Worm (Caenorhabditis elegans) whole organism, L1 larva: Measurements from ENCODE around the gene lips-9.

ENCODE experiments used
- C16A3.4 ChIP-seq: fragments of 150-350 bp; optimal IDR thresholded peaks from 2 replicates; lab custom pipeline; 2014; ENCODE audit warnings: missing biosample characterization, missing genetic modification characterization
- C34B4.2 ChIP-seq: sonication (generic microtip); optimal IDR thresholded peaks from 2 replicates; lab custom pipeline; 2017; ENCODE audit warnings: mild to moderate bottlenecking, missing genetic modification characterization, missing compliant biosample characterization
- F16B12.6 ChIP-seq: fragments of 150-350 bp; optimal IDR thresholded peaks from 2 replicates; lab custom pipeline; 2014; ENCODE audit warnings: missing biosample characterization, missing genetic modification characterization
- Y116A8C.19 ChIP-seq: sonication (generic microtip); optimal IDR thresholded peaks from 2 replicates; lab custom pipeline; 2016; ENCODE audit warnings: missing compliant biosample characterization, missing genetic modification characterization, borderline replicate concordance
- blmp-1 ChIP-seq: fragments of 150-350 bp; optimal IDR thresholded peaks from 2 replicates; lab custom pipeline; 2014; ENCODE audit warnings: missing biosample characterization, missing genetic modification characterization
- ceh-8 ChIP-seq: fragments of 200-800 bp; sonication (Bioruptor generic); optimal IDR thresholded peaks from 2 replicates; lab custom pipeline; 2018; ENCODE audit warnings: mild to moderate bottlenecking, missing genetic modification characterization, moderate library complexity, missing compliant biosample characterization
- ces-1 ChIP-seq: fragments of 150-350 bp; optimal IDR thresholded peaks from 2 replicates; lab custom pipeline; 2014; ENCODE audit warnings: missing biosample characterization, missing genetic modification reagents, missing genetic modification characterization
- efl-1 ChIP-seq, 4 experiments: fragments of 150-350 bp; optimal IDR thresholded peaks in 3 of 4; peaks in 1 of 4; 1 replicate in 1 of 4; 2 replicates in 3 of 4; lab custom pipeline; 2014; ENCODE audit warnings: missing biosample characterization in 2 of 4, missing genetic modification characterization in 2 of 4, missing genetic modification reagents in 2 of 4
- efl-3 ChIP-seq: fragments of 200-800 bp; sonication (Bioruptor generic); optimal IDR thresholded peaks from 2 replicates; lab custom pipeline; 2018; ENCODE audit warnings: mild to moderate bottlenecking, missing genetic modification characterization, missing compliant biosample characterization
- egl-27 ChIP-seq, 2 experiments: fragments of 150-350 bp in 1 of 2; sonication (generic microtip); optimal IDR thresholded peaks; 3 replicates each; lab custom pipeline; 2017 to 2018; ENCODE audit warnings: missing biosample characterization in 2 of 2, missing genetic modification characterization in 2 of 2, missing genetic modification reagents in 2 of 2
- elt-2 ChIP-seq: sonication (generic microtip); optimal IDR thresholded peaks from 2 replicates; lab custom pipeline; 2016; ENCODE audit warnings: missing genetic modification characterization, mild to moderate bottlenecking, inconsistent platforms, missing compliant biosample characterization, missing genetic modification reagents
- elt-3 ChIP-seq, 6 experiments: fragments of 150-350 bp in 1 of 6; sonication (generic microtip); optimal IDR thresholded peaks; 2 replicates each; lab custom pipeline; 2017 to 2018; ENCODE audit warnings: missing biosample characterization in 6 of 6, missing genetic modification characterization in 6 of 6, inconsistent platforms in 1 of 6
- fkh-10 ChIP-seq: sonication (generic microtip); optimal IDR thresholded peaks from 2 replicates; lab custom pipeline; 2017; ENCODE audit warnings: missing biosample characterization, missing genetic modification reagents, missing genetic modification characterization
- fos-1 ChIP-seq: fragments of 150-350 bp; optimal IDR thresholded peaks from 2 replicates; lab custom pipeline; 2014; ENCODE audit warnings: missing biosample characterization, missing genetic modification characterization
- hlh-17 ChIP-seq: fragments of 200-800 bp; sonication (Bioruptor generic); optimal IDR thresholded peaks from 2 replicates; lab custom pipeline; 2018; ENCODE audit warnings: missing genetic modification characterization, mild to moderate bottlenecking, missing compliant biosample characterization, moderate library complexity, borderline replicate concordance
- lin-13 ChIP-seq: fragments of 150-350 bp; optimal IDR thresholded peaks from 2 replicates; lab custom pipeline; 2014; ENCODE audit warnings: missing biosample characterization, missing genetic modification reagents, missing genetic modification characterization
- lin-14 ChIP-seq: fragments of 200-800 bp; sonication (Bioruptor generic); optimal IDR thresholded peaks from 2 replicates; lab custom pipeline; 2018; ENCODE audit warnings: mild to moderate bottlenecking, missing genetic modification characterization, moderate library complexity, missing compliant biosample characterization
- lin-15B ChIP-seq: fragments of 150-350 bp; sonication (generic microtip); optimal IDR thresholded peaks from 3 replicates; lab custom pipeline; 2014; ENCODE audit warnings: missing biosample characterization, missing genetic modification characterization
- mab-9 ChIP-seq: fragments of 200-800 bp; sonication (Bioruptor generic); IDR thresholded peaks from 2 replicates; pipeline ENCODE4 v1.3.6; 2022; ENCODE audit warnings: missing genetic modification reagents, missing genetic modification characterization, missing compliant biosample characterization
- mdl-1 ChIP-seq, 2 experiments: fragments of 150-350 bp; optimal IDR thresholded peaks; 2 replicates each; lab custom pipeline; 2014 to 2017; ENCODE audit warnings: missing biosample characterization in 2 of 2, missing genetic modification characterization in 2 of 2, inconsistent platforms in 1 of 2
- mef-2 ChIP-seq: fragments of 150-350 bp; optimal IDR thresholded peaks from 2 replicates; lab custom pipeline; 2014; ENCODE audit warnings: missing biosample characterization, missing genetic modification characterization
- nhr-20 ChIP-seq: sonication (generic microtip); optimal IDR thresholded peaks from 2 replicates; lab custom pipeline; 2016; ENCODE audit warnings: mild to moderate bottlenecking, missing genetic modification characterization, missing compliant biosample characterization
- nhr-237 ChIP-seq: fragments of 150-350 bp; optimal IDR thresholded peaks from 2 replicates; lab custom pipeline; 2014; ENCODE audit warnings: missing biosample characterization, missing genetic modification characterization
- nhr-76 ChIP-seq: sonication (generic microtip); optimal IDR thresholded peaks from 2 replicates; lab custom pipeline; 2017; ENCODE audit warnings: missing biosample characterization, missing genetic modification characterization
- nhr-84 ChIP-seq: sonication (generic microtip); optimal IDR thresholded peaks from 2 replicates; lab custom pipeline; 2017; ENCODE audit warnings: missing biosample characterization, missing genetic modification characterization
- pag-3 ChIP-seq: sonication (generic microtip); optimal IDR thresholded peaks from 2 replicates; lab custom pipeline; 2017; ENCODE audit warnings: missing genetic modification characterization, mild to moderate bottlenecking, missing compliant biosample characterization, antibody characterized with exemption, borderline replicate concordance; ENCODE audit not compliant: insufficient read depth
- pax-3 ChIP-seq: fragments of 200-800 bp; sonication (Bioruptor generic); optimal IDR thresholded peaks from 2 replicates; lab custom pipeline; 2018; ENCODE audit warnings: mild to moderate bottlenecking, missing genetic modification characterization, moderate library complexity, missing compliant biosample characterization
- pqm-1 ChIP-seq: sonication (generic microtip); optimal IDR thresholded peaks from 3 replicates; lab custom pipeline; 2017; ENCODE audit warnings: missing biosample characterization, missing genetic modification characterization
- tbx-2 ChIP-seq: sonication (generic microtip); optimal IDR thresholded peaks from 2 replicates; lab custom pipeline; 2016; ENCODE audit warnings: missing genetic modification characterization, missing compliant biosample characterization
- tlp-1 ChIP-seq: fragments of 150-350 bp; optimal IDR thresholded peaks from 2 replicates; lab custom pipeline; 2014; ENCODE audit warnings: missing biosample characterization, missing genetic modification characterization
- unc-30 ChIP-seq: sonication (generic microtip); optimal IDR thresholded peaks from 2 replicates; lab custom pipeline; 2017; ENCODE audit warnings: missing biosample characterization, missing genetic modification characterization
- unc-98 ChIP-seq: fragments of 200-800 bp; sonication (Bioruptor generic); IDR thresholded peaks from 2 replicates; pipeline ENCODE4 v1.3.6; 2022; ENCODE audit warnings: missing genetic modification characterization, missing compliant biosample characterization
- xbp-1 ChIP-seq: sonication (generic microtip); optimal IDR thresholded peaks from 2 replicates; lab custom pipeline; 2016; ENCODE audit warnings: missing genetic modification characterization, missing compliant biosample characterization
- ztf-11 ChIP-seq, 2 experiments: sonication (generic microtip); optimal IDR thresholded peaks; 2 replicates each; lab custom pipeline; 2016 to 2017; ENCODE audit warnings: missing genetic modification characterization in 2 of 2, missing biosample characterization in 1 of 2, missing compliant biosample characterization in 1 of 2

Gene lips-9

ce11 chrII:12897942-12898341, 37.2 kb downstream of the lips-9 start, which contains the start of gene clec-64:
TSS of gene clec-64 (plus strand) at chrII:12898242.
- no peak for TF ChIP-seq mab-9 (GFP tag; lab: Robert Waterston, UW)
- TF ChIP-seq elt-3 (tag; optimal IDR thresholded peaks at IDR 0.05; lab: Kevin White, UChicago) = no peak
- no peak for TF ChIP-seq nhr-76 (tag; lab: Kevin White, UChicago)

ce11 chrII:12897361-12897760, 37.8 kb downstream of the lips-9 start:
- TF ChIP-seq blmp-1 (no peak), efl-1 (optimal IDR thresholded peaks at IDR 0.05; lab: Kevin White, UChicago) (no peak), efl-1 (GFP tag; optimal IDR thresholded peaks at IDR 0.05 in 1 of 2; lab: Kevin White, UChicago) (peak in 1 of 2 experiments; percentile 69)

DNA sequence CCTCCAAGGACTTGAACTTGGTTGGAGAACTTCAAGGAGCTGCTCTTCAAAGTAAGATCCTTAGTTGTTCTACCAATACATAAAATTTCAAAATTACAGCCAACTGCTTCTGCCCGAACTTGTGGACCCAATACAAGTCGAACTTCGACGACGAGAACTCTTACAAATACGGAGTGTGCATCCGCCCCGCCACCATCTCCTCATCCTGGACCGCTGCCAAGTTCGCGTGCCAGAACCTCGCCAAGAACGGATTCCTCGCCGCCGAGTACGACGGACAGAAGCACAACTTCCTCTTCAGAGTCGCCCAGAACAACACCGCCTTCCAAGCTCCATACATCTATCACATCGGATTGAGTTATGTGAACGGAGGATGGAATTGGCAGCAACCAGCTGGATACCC, 38.5 kb downstream of the lips-9 start:
- no peak for TF ChIP-seq C16A3.4 (tag; lab: Kevin White, UChicago)
- TF ChIP-seq lin-13 = no peak

DNA sequence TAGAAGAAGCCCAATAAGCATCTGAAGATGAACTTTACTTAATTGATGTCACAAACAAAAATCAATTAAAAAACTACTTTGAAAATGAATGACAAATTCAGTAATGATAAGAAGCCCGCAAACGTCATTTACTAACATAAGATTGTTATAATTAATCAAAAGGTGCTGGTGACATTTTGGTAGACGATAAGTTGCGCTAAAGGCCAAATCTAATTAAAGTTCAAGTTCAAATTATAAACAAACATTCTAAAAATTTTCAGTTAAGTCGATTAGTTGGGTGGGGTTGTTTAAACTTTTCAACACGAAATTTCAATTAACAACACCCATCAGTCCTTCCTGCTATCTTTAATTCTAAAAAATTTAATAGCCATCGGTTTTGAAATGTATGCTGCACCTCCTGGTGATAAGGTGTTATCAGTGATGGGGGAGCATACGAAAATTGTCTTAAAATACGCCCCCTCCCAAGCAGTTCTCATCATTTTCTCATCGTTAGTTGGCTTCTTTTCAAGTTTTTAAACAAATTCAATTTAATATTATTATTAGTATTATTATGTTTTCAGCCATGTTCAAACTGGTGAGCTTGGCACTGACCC, 40.0 kb downstream of the lips-9 start, which contains the start of the genes clec-62 and clec-63:
TSS of gene clec-62 (minus strand) at position 51 of the 593 bp plus-strand sequence.
TSS of gene clec-63 (plus strand) at position 561 of the 593 bp plus-strand sequence.
- TF ChIP-seq mef-2 (no peak), elt-2 (tag; lab: Kevin White, UChicago) (peak; percentile 81), pax-3 (tag; lab: Kevin White, UChicago) (peak; percentile 21), pqm-1 (tag; lab: Kevin White, UChicago) (peak; percentile 35), tlp-1 (tag; lab: Kevin White, UChicago) (peak; percentile 55)

- TF ChIP-seq elt-2 (tag; lab: Kevin White, UChicago) (peak; percentile 14), mab-9 (GFP tag; lab: Robert Waterston, UW) (no peak)
Observed at ce11 chrII:12892407-12892806, 42.8 kb downstream of the lips-9 start.

- no peak for TF ChIP-seq F16B12.6
- no peak for TF ChIP-seq nhr-20
- no peak for TF ChIP-seq unc-98
- TF ChIP-seq Y116A8C.19 = no peak
- TF ChIP-seq C16A3.4 (tag; lab: Kevin White, UChicago) = no peak
- no peak for TF ChIP-seq unc-30
- no peak for TF ChIP-seq ceh-8 (GFP tag; lab: Kevin White, UChicago)
- TF ChIP-seq hlh-17 (GFP tag; lab: Kevin White, UChicago) = no peak
- no peak for TF ChIP-seq ztf-11 (tag; optimal IDR thresholded peaks at IDR 0.05; lab: Kevin White, UChicago)
- no peak for TF ChIP-seq tlp-1 (tag; lab: Kevin White, UChicago)
- TF ChIP-seq C34B4.2 (tag; lab: Kevin White, UChicago) = no peak
- TF ChIP-seq elt-3 (tag; optimal IDR thresholded peaks at IDR 0.05; lab: Kevin White, UChicago) = no peak
- no peak for TF ChIP-seq lin-15B (tag; lab: Kevin White, UChicago)
- no peak for TF ChIP-seq pag-3 (tag; lab: Kevin White, UChicago)
- TF ChIP-seq efl-3 = no peak
Observed at ce11 chrII:12888471-12888870, 46.7 kb downstream of the lips-9 start, which contains the start of gene F35C5.3. TSS of gene F35C5.3 (plus strand) at chrII:12888771.

DNA sequence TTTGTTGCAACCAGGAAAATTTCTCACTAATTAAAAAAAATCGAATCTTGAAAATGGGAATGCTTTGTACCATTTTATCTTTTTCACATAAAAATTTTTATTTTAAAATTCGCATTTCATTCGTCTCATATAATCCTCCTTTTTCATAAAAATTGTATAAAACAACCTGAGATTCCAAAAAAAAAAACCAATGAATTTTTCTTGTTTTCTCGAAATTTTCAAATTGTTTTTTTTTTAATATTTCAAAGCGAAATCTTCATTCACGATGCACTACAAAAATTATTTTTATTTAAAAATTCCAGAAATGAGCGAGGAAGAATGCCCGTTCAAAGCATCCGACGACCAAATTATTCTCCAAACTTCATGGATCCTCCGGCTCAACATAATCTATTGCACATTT, 50.2 kb downstream of the lips-9 start, which contains the start of gene sra-14:
TSS of gene sra-14 (plus strand) at position 301 of the 400 bp plus-strand sequence.
- TF ChIP-seq fkh-10 (GFP tag; lab: Kevin White, UChicago) (no peak), hlh-17 (GFP tag; lab: Kevin White, UChicago) (no peak), egl-27 (tag; optimal IDR thresholded peaks at IDR 0.05; lab: Kevin White, UChicago) (no peak), nhr-237 (tag; lab: Kevin White, UChicago) (no peak), tbx-2 (tag; lab: Kevin White, UChicago) (no peak), lin-14 (GFP tag; lab: Kevin White, UChicago) (no peak), xbp-1 (no peak), ces-1 (GFP tag; lab: Kevin White, UChicago) (no peak), pag-3 (tag; lab: Kevin White, UChicago) (no peak), fos-1 (tag; lab: Kevin White, UChicago) (no peak), nhr-20 (no peak), C16A3.4 (tag; lab: Kevin White, UChicago) (no peak), mdl-1 (tag; optimal IDR thresholded peaks at IDR 0.05; lab: Kevin White, UChicago) (no peak), nhr-84 (no peak)
